Worm (Caenorhabditis elegans): ENCODE measurements around the gene Y55B1BR.6.

ce11 chrIII:475154-475553 is 11.5 kb upstream of the Y55B1BR.6 start, which contains the start of gene mat-3:
- TF ChIP-seq unc-130 (tag; optimal IDR thresholded peaks at IDR 0.05) (no peak), unc-86 (tag; optimal IDR thresholded peaks at IDR 0.05) (no peak), nhr-11 (tag; optimal IDR thresholded peaks at IDR 0.05) (no peak), jun-1 (tag; optimal IDR thresholded peaks at IDR 0.05) (no peak), egl-27 (tag; optimal IDR thresholded peaks at IDR 0.05) (no peak)
